Worm (Caenorhabditis elegans): ENCODE results near the gene thn-4.

ce11 chrV:16909871-16910270 is 38.6 kb upstream of the thn-4 start, which contains the start of gene F09C6.16:
- TF ChIP-seq ama-1 (optimal IDR thresholded peaks at IDR 0.05) (no peak), pqm-1 (tag; optimal IDR thresholded peaks at IDR 0.05) (no peak), nhr-76 (tag; optimal IDR thresholded peaks at IDR 0.05) (no peak), snpc-4 (tag; optimal IDR thresholded peaks at IDR 0.05) (no peak)

Data from whole organism, L1 larva.